Fruit fly (Drosophila melanogaster) whole organism, embryonic: Measurements from ENCODE around the gene RtcB.

ENCODE experiments used
- BEAF-32 ChIP-seq: fragments of 200-800 bp; sonication (Bioruptor generic); optimal IDR thresholded peaks from 3 replicates; lab custom pipeline; 2017; ENCODE audit warnings: missing biosample characterization, missing genetic modification characterization, mild to moderate bottlenecking, moderate library complexity, missing genetic modification reagents
- CG11696 ChIP-seq: fragments of 200-800 bp; sonication (Bioruptor generic); IDR thresholded peaks from 2 replicates; pipeline ENCODE4 v1.3.6; 2022; ENCODE audit warnings: missing biosample characterization, missing genetic modification characterization
- CG13296 ChIP-seq: fragments of 200-800 bp; sonication (Bioruptor generic); optimal IDR thresholded peaks from 3 replicates; lab custom pipeline; 2018; ENCODE audit warnings: missing biosample characterization, mild to moderate bottlenecking, missing genetic modification characterization
- CG14710 ChIP-seq: fragments of 200-800 bp; sonication (Bioruptor generic); optimal IDR thresholded peaks from 3 replicates; lab custom pipeline; 2019; ENCODE audit warnings: missing biosample characterization, mild to moderate bottlenecking, missing genetic modification characterization, moderate library complexity
- CG15269 ChIP-seq: fragments of 200-800 bp; sonication (Bioruptor generic); optimal IDR thresholded peaks from 2 replicates; lab custom pipeline; 2018; ENCODE audit warnings: missing biosample characterization, mild to moderate bottlenecking, missing genetic modification characterization, moderate library complexity
- CG17829 ChIP-seq: fragments of 200-800 bp; optimal IDR thresholded peaks from 2 replicates; lab custom pipeline; 2019; ENCODE audit warnings: missing biosample characterization, mild to moderate bottlenecking, missing genetic modification characterization, moderate library complexity
- CG2129 ChIP-seq: fragments of 200-800 bp; sonication (Bioruptor generic); IDR thresholded peaks from 2 replicates; pipeline ENCODE4 v1.3.6; 2022; ENCODE audit warnings: missing biosample characterization, missing genetic modification characterization; ENCODE audit not compliant: partially characterized antibody
- CG2875 ChIP-seq: fragments of 200-800 bp; sonication (Bioruptor generic); optimal IDR thresholded peaks from 2 replicates; lab custom pipeline; 2017; ENCODE audit warnings: missing biosample characterization, mild to moderate bottlenecking, missing genetic modification characterization, missing genetic modification reagents
- CG30403 ChIP-seq: fragments of 200-800 bp; sonication (Bioruptor generic); optimal IDR thresholded peaks from 3 replicates; lab custom pipeline; 2016; ENCODE audit warnings: missing biosample characterization, missing genetic modification characterization
- CG30431 ChIP-seq: fragments of 200-800 bp; sonication (Bioruptor generic); optimal IDR thresholded peaks from 2 replicates; lab custom pipeline; 2017; ENCODE audit warnings: missing biosample characterization, missing genetic modification characterization
- CG31365 ChIP-seq: fragments of 200-800 bp; sonication (Bioruptor generic); optimal IDR thresholded peaks from 2 replicates; lab custom pipeline; 2018; ENCODE audit warnings: missing biosample characterization, mild to moderate bottlenecking, missing genetic modification characterization
- CG31388 ChIP-seq: fragments of 200-800 bp; sonication (Bioruptor generic); optimal IDR thresholded peaks from 2 replicates; lab custom pipeline; 2016; ENCODE audit warnings: missing biosample characterization, missing genetic modification characterization
- CG32532 ChIP-seq: fragments of 200-800 bp; sonication (Bioruptor generic); IDR thresholded peaks from 2 replicates; pipeline ENCODE4 v1.3.6; 2022; ENCODE audit warnings: missing biosample characterization, missing genetic modification characterization
- CG34422 ChIP-seq: fragments of 200-800 bp; sonication (Bioruptor generic); IDR thresholded peaks from 3 replicates; pipeline ENCODE4 v1.3.6; 2022; ENCODE audit warnings: missing biosample characterization, missing genetic modification characterization
- CG6683 ChIP-seq: fragments of 200-800 bp; sonication (Bioruptor generic); optimal IDR thresholded peaks from 2 replicates; lab custom pipeline; 2017; ENCODE audit warnings: missing biosample characterization, mild to moderate bottlenecking, missing genetic modification characterization, missing genetic modification reagents
- CG7271 ChIP-seq: fragments of 200-800 bp; sonication (Bioruptor generic); optimal IDR thresholded peaks from 2 replicates; lab custom pipeline; 2018; ENCODE audit warnings: missing biosample characterization, mild to moderate bottlenecking, missing genetic modification characterization, moderate library complexity
- CG8478 ChIP-seq: fragments of >200 bp; optimal IDR thresholded peaks from 2 replicates; lab custom pipeline; 2018
- D ChIP-seq, 2 experiments: fragments of 200-800 bp in 1 of 2; fragments of >200 bp in 1 of 2; sonication (Bioruptor generic) in 1 of 2; optimal IDR thresholded peaks; 2 replicates in 1 of 2; 3 replicates in 1 of 2; lab custom pipeline; 2017; ENCODE audit warnings: mild to moderate bottlenecking in 1 of 2, missing biosample characterization in 1 of 2, missing genetic modification characterization in 1 of 2, missing genetic modification reagents in 1 of 2
- D19A ChIP-seq: fragments of 200-800 bp; optimal IDR thresholded peaks from 3 replicates; lab custom pipeline; 2019; ENCODE audit warnings: missing biosample characterization, mild to moderate bottlenecking, missing genetic modification characterization, moderate library complexity
- Deaf1 ChIP-seq: fragments of 200-800 bp; optimal IDR thresholded peaks from 3 replicates; lab custom pipeline; 2019; ENCODE audit warnings: missing biosample characterization, mild to moderate bottlenecking, missing genetic modification characterization, moderate library complexity
- E2f2 ChIP-seq: fragments of 200-800 bp; sonication (Bioruptor generic); IDR thresholded peaks from 2 replicates; pipeline ENCODE4 v1.3.6; 2022; ENCODE audit warnings: missing biosample characterization, missing genetic modification characterization
- Elba2 ChIP-seq: fragments of 200-800 bp; sonication (Bioruptor generic); optimal IDR thresholded peaks from 3 replicates; lab custom pipeline; 2016; ENCODE audit warnings: missing biosample characterization, missing genetic modification characterization
- Nf-YC ChIP-seq: fragments of 200-800 bp; optimal IDR thresholded peaks from 3 replicates; lab custom pipeline; 2019; ENCODE audit warnings: missing biosample characterization, mild to moderate bottlenecking, missing genetic modification characterization, moderate library complexity
- Ptx1 ChIP-seq: fragments of 200-800 bp; sonication (Bioruptor generic); IDR thresholded peaks from 2 replicates; pipeline ENCODE4 v1.3.6; 2022; ENCODE audit warnings: missing biosample characterization, missing genetic modification characterization
- Rfx ChIP-seq: fragments of 200-800 bp; sonication (Bioruptor generic); IDR thresholded peaks from 2 replicates; pipeline ENCODE4 v1.3.6; 2022; ENCODE audit warnings: missing biosample characterization, missing genetic modification characterization
- Sox102F ChIP-seq: fragments of 200-800 bp; sonication (Bioruptor generic); optimal IDR thresholded peaks from 2 replicates; lab custom pipeline; 2018; ENCODE audit warnings: missing biosample characterization, mild to moderate bottlenecking, missing genetic modification characterization, moderate library complexity
- aop ChIP-seq: fragments of 200-800 bp; sonication (Bioruptor generic); IDR thresholded peaks from 2 replicates; pipeline ENCODE4 v1.3.6; 2022; ENCODE audit warnings: missing biosample characterization, missing genetic modification characterization
- ato ChIP-seq: fragments of 200-800 bp; sonication (Bioruptor generic); IDR thresholded peaks from 2 replicates; pipeline ENCODE4 v1.3.6; 2022; ENCODE audit warnings: missing biosample characterization, missing genetic modification characterization; ENCODE audit not compliant: partially characterized antibody
- bab2 ChIP-seq: fragments of 200-800 bp; sonication (Bioruptor generic); optimal IDR thresholded peaks from 2 replicates; lab custom pipeline; 2016; ENCODE audit warnings: missing biosample characterization, missing genetic modification characterization
- bigmax ChIP-seq: fragments of 200-800 bp; sonication (Bioruptor generic); optimal IDR thresholded peaks from 2 replicates; lab custom pipeline; 2018; ENCODE audit warnings: missing biosample characterization, mild to moderate bottlenecking, missing genetic modification characterization
- br ChIP-seq: fragments of >200 bp; optimal IDR thresholded peaks from 2 replicates; lab custom pipeline; 2017
- chm ChIP-seq: fragments of 200-800 bp; sonication (Bioruptor generic); IDR thresholded peaks from 2 replicates; pipeline ENCODE4 v1.3.6; 2022; ENCODE audit warnings: missing biosample characterization, missing genetic modification characterization
- corto ChIP-seq: fragments of 200-800 bp; sonication (Bioruptor generic); optimal IDR thresholded peaks from 2 replicates; lab custom pipeline; 2016; ENCODE audit warnings: missing biosample characterization, mild to moderate bottlenecking, missing genetic modification characterization, moderate library complexity
- dimm ChIP-seq: fragments of 200-800 bp; sonication (Bioruptor generic); IDR thresholded peaks from 2 replicates; pipeline ENCODE4 v1.3.6; 2022; ENCODE audit warnings: missing biosample characterization, missing genetic modification characterization
- ems ChIP-seq: fragments of 200-800 bp; sonication (Bioruptor generic); optimal IDR thresholded peaks from 3 replicates; lab custom pipeline; 2016; ENCODE audit warnings: missing biosample characterization, missing genetic modification characterization
- gro ChIP-seq: fragments of 200-800 bp; sonication (Bioruptor generic); optimal IDR thresholded peaks from 2 replicates; lab custom pipeline; 2016; ENCODE audit warnings: missing biosample characterization, missing genetic modification characterization
- hbn ChIP-seq: fragments of 200-800 bp; sonication (Bioruptor generic); IDR thresholded peaks from 2 replicates; pipeline ENCODE4 v1.3.6; 2022; ENCODE audit warnings: missing biosample characterization, missing genetic modification characterization; ENCODE audit not compliant: partially characterized antibody
- inv ChIP-seq: fragments of 200-800 bp; sonication (Bioruptor generic); IDR thresholded peaks from 2 replicates; pipeline ENCODE4 v1.3.6; 2022; ENCODE audit warnings: missing biosample characterization, missing genetic modification characterization; ENCODE audit not compliant: partially characterized antibody
- lola ChIP-seq, 3 experiments: fragments of >200 bp in 2 of 3; fragments of 200-800 bp in 1 of 3; sonication (Bioruptor generic) in 1 of 3; optimal IDR thresholded peaks; 2 replicates each; lab custom pipeline; 2017 to 2019; ENCODE audit warnings: missing biosample characterization in 3 of 3, missing genetic modification characterization in 3 of 3, mild to moderate bottlenecking in 1 of 3, moderate library complexity in 1 of 3
- pan ChIP-seq, 4 experiments: fragments of >200 bp in 3 of 4; fragments of 200-800 bp in 1 of 4; sonication (Bioruptor generic) in 1 of 4; optimal IDR thresholded peaks in 3 of 4; IDR thresholded peaks in 1 of 4; 2 replicates each; pipeline versions ENCODE4 v1.3.6 to Lab custom; 2017 to 2022; ENCODE audit warnings: missing biosample characterization in 2 of 4, missing genetic modification characterization in 2 of 4, mixed read lengths in 1 of 4
- psq ChIP-seq: fragments of 200-800 bp; sonication (Bioruptor generic); optimal IDR thresholded peaks from 2 replicates; lab custom pipeline; 2017; ENCODE audit warnings: missing biosample characterization, missing genetic modification characterization
- pzg ChIP-seq: fragments of 200-800 bp; sonication (Bioruptor generic); optimal IDR thresholded peaks from 3 replicates; lab custom pipeline; 2018; ENCODE audit warnings: missing biosample characterization, mild to moderate bottlenecking, missing genetic modification characterization, moderate library complexity
- shn ChIP-seq: fragments of 200-800 bp; sonication (Bioruptor generic); optimal IDR thresholded peaks from 3 replicates; lab custom pipeline; 2016; ENCODE audit warnings: missing biosample characterization, missing genetic modification characterization
- sima ChIP-seq: fragments of 200-800 bp; sonication (Bioruptor generic); optimal IDR thresholded peaks from 2 replicates; lab custom pipeline; 2016; ENCODE audit warnings: missing biosample characterization, missing genetic modification characterization
- ssp ChIP-seq: fragments of 200-800 bp; sonication (Bioruptor generic); IDR thresholded peaks from 2 replicates; pipeline ENCODE4 v1.3.6; 2022; ENCODE audit warnings: missing biosample characterization, missing genetic modification characterization
- stwl ChIP-seq: fragments of 200-800 bp; sonication (Bioruptor generic); optimal IDR thresholded peaks from 3 replicates; lab custom pipeline; 2018; ENCODE audit warnings: missing biosample characterization, mild to moderate bottlenecking, missing genetic modification characterization, moderate library complexity
- tll ChIP-seq, 2 experiments: fragments of 200-800 bp in 1 of 2; fragments of >200 bp in 1 of 2; sonication (Bioruptor generic) in 1 of 2; optimal IDR thresholded peaks; 2 replicates each; lab custom pipeline; 2017 to 2019; ENCODE audit warnings: missing biosample characterization in 2 of 2, missing genetic modification characterization in 2 of 2, mild to moderate bottlenecking in 1 of 2, moderate library complexity in 1 of 2
- tup ChIP-seq: fragments of 200-800 bp; sonication (Bioruptor generic); optimal IDR thresholded peaks from 2 replicates; lab custom pipeline; 2016; ENCODE audit warnings: missing biosample characterization, mild to moderate bottlenecking, missing genetic modification characterization, moderate library complexity
- unc-4 ChIP-seq: fragments of 200-800 bp; sonication (Bioruptor generic); IDR thresholded peaks from 2 replicates; pipeline ENCODE4 v1.3.6; 2022; ENCODE audit warnings: missing biosample characterization, missing genetic modification characterization; ENCODE audit not compliant: partially characterized antibody

Gene RtcB

DNA sequence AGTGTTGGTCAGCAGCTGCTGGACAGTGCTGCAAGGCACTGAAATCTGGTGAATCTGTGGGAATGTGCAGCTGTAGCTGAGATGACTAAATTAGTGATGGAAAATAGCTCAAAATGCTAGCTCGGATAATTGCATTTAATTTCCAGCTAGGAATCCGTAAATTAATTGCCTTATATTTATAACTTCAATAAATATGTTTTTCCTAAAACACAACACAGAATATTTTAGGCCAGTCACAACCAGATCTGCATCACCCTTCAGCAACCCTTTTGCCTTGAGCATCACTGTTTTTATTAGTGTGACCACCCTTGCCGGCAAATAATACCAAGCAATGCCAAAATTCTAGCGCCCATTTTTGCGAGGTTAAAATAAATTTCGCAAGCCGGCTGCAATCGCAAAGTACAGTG lies 14.3 kb downstream of the RtcB start, which contains the start of gene Hs2st (continued):
- TF ChIP-seq CG31388 (peak; percentile 72), BEAF-32 (GFP tag; lab: Kevin White, UChicago) (peak; percentile 68), CG32532 (GFP tag; lab: Robert Waterston, UW) (peak; percentile 95), ssp (GFP tag; lab: Robert Waterston, UW) (peak; percentile 90), bigmax (GFP tag; lab: Kevin White, UChicago) (peak; percentile 89), br (no peak), CG14710 (tag; lab: Kevin White, UChicago) (peak; percentile 93), Elba2 (GFP tag; lab: Kevin White, UChicago) (peak; percentile 84), psq (GFP tag; lab: Kevin White, UChicago) (peak; percentile 83), corto (GFP tag; lab: Kevin White, UChicago) (peak; percentile 63), CG17829 (peak; percentile 93), dimm (GFP tag; lab: Robert Waterston, UW) (0 out of 2 replicates have a peak, but pooled peaks have one; percentile 4), CG13296 (GFP tag; lab: Kevin White, UChicago) (peak; percentile 84), chm (GFP tag; lab: Robert Waterston, UW) (peak; percentile 88), Nf-YC (tag; lab: Kevin White, UChicago) (peak; percentile 83), CG34422 (GFP tag; lab: Robert Waterston, UW) (peak; percentile 94), shn (GFP tag; lab: Kevin White, UChicago) (peak; percentile 97), D19A (peak; percentile 66), Sox102F (GFP tag; lab: Kevin White, UChicago) (peak; percentile 89), Rfx (GFP tag; lab: Robert Waterston, UW) (peak; percentile 96), ato (GFP tag; lab: Robert Waterston, UW) (no peak; the same call in 1 of the 2 replicates), stwl (tag; lab: Kevin White, UChicago) (peak; percentile 89), CG6683 (GFP tag; lab: Kevin White, UChicago) (peak; percentile 68), pzg (GFP tag; lab: Kevin White, UChicago) (peak; percentile 87), lola (GFP tag; optimal IDR thresholded peaks at IDR 0.05; lab: Kevin White, UChicago) (peak in 1 of 3 experiments; percentile 88), aop (peak; percentile 80), sima (peak; percentile 79), hbn (GFP tag; lab: Robert Waterston, UW) (no peak), bab2 (GFP tag; lab: Kevin White, UChicago) (peak; percentile 96), gro (GFP tag; lab: Kevin White, UChicago) (peak; percentile 96), tup (GFP tag; lab: Kevin White, UChicago) (peak; percentile 91), E2f2 (GFP tag; lab: Robert Waterston, UW) (peak; percentile 79), ems (GFP tag; lab: Kevin White, UChicago) (peak; percentile 95), pan (optimal IDR thresholded peaks at IDR 0.05; lab: Kevin White, UChicago) (no peak), pan (GFP tag; optimal IDR thresholded peaks at IDR 0.05 in 1 of 2, IDR thresholded peaks at IDR 0.05 in 1 of 2) (peak in 1 of 2 experiments; percentile 93), tll (GFP tag; optimal IDR thresholded peaks at IDR 0.05; lab: Kevin White, UChicago) (peak; percentile 50 to 94), inv (GFP tag; lab: Robert Waterston, UW) (peak; percentile 29; the same call in 1 of the 2 replicates), CG2875 (GFP tag; lab: Kevin White, UChicago) (peak; percentile 81), CG30403 (GFP tag; lab: Kevin White, UChicago) (peak; percentile 97), CG2129 (no peak), Ptx1 (GFP tag; lab: Robert Waterston, UW) (peak; percentile 97), Deaf1 (tag; lab: Kevin White, UChicago) (no peak), unc-4 (GFP tag; lab: Robert Waterston, UW) (0 out of 2 replicates have a peak, but pooled peaks have one; percentile 44), CG15269 (peak; percentile 88), CG7271 (tag; lab: Kevin White, UChicago) (peak; percentile 51), CG8478 (lab: Kevin White, UChicago) (no peak), D (optimal IDR thresholded peaks at IDR 0.05; lab: Kevin White, UChicago) (no peak), D (GFP tag; optimal IDR thresholded peaks at IDR 0.05; lab: Kevin White, UChicago) (peak; percentile 83), CG11696 (peak; percentile 55), CG31365 (peak; percentile 66), CG30431 (GFP tag; lab: Kevin White, UChicago) (peak; percentile 89)
